Fruit fly (Drosophila melanogaster): Measurements from ENCODE around the gene nullo.

nullo gene

dm6 chrX:7095912-7096494, 46.7 kb downstream of the nullo start (continued):
- no peak for TF ChIP-seq MESR4 (GFP tag; optimal IDR thresholded peaks at IDR 0.05)
- TF ChIP-seq cad (GFP tag; optimal IDR thresholded peaks at IDR 0.05) = peak; percentile 79
- TF ChIP-seq Sin3A (optimal IDR thresholded peaks at IDR 0.05) = no peak
- no peak for TF ChIP-seq CG31441 (GFP tag; IDR thresholded peaks at IDR 0.05)
- no peak for TF ChIP-seq BtbVII (GFP tag; optimal IDR thresholded peaks at IDR 0.05)
- TF ChIP-seq CG13287 (GFP tag; IDR thresholded peaks at IDR 0.05; ENCODE audit: partially characterized antibody) = no peak
- TF ChIP-seq CG3847 (GFP tag; IDR thresholded peaks at IDR 0.05) = 0 out of 2 replicates have a peak, but pooled peaks have one; percentile 1
- TF ChIP-seq CG17359 (tag; optimal IDR thresholded peaks at IDR 0.05) = no peak
- TF ChIP-seq bowl (GFP tag; IDR thresholded peaks at IDR 0.05) = no peak
- TF ChIP-seq Eip74EF (GFP tag; optimal IDR thresholded peaks at IDR 0.05) = no peak
- TF ChIP-seq danr (GFP tag; IDR thresholded peaks at IDR 0.05) = 0 out of 2 replicates have a peak, but pooled peaks have one; percentile 2
- no peak for TF ChIP-seq tx (GFP tag; optimal IDR thresholded peaks at IDR 0.05)
- TF ChIP-seq CG4424 (GFP tag; optimal IDR thresholded peaks at IDR 0.05) = no peak
- TF ChIP-seq abd-A (tag; optimal IDR thresholded peaks at IDR 0.05) = no peak
- TF ChIP-seq CG15073 (GFP tag; optimal IDR thresholded peaks at IDR 0.05) = no peak
- no peak for TF ChIP-seq CG1647 (GFP tag; optimal IDR thresholded peaks at IDR 0.05)
- TF ChIP-seq CG7556 (GFP tag; optimal IDR thresholded peaks at IDR 0.05) = no peak
- no peak for TF ChIP-seq bab2 (GFP tag; optimal IDR thresholded peaks at IDR 0.05)
- no peak for TF ChIP-seq pb (GFP tag; optimal IDR thresholded peaks at IDR 0.05)
- TF ChIP-seq al (GFP tag; IDR thresholded peaks at IDR 0.05) = no peak
- 0 out of 2 replicates have a peak, but pooled peaks have one; percentile 3 for TF ChIP-seq CG31224 (GFP tag; IDR thresholded peaks at IDR 0.05)
- TF ChIP-seq CG10431 (GFP tag; optimal IDR thresholded peaks at IDR 0.05) = no peak
- TF ChIP-seq dm (GFP tag; optimal IDR thresholded peaks at IDR 0.05) = no peak
- TF ChIP-seq CG11695 (GFP tag; IDR thresholded peaks at IDR 0.05) = no peak
- no peak for TF ChIP-seq Elba2 (GFP tag; optimal IDR thresholded peaks at IDR 0.05)
- TF ChIP-seq trem (tag; optimal IDR thresholded peaks at IDR 0.05) = no peak
- peak; percentile 66 for TF ChIP-seq ac (GFP tag; optimal IDR thresholded peaks at IDR 0.05)
- no peak for TF ChIP-seq Jarid2 (GFP tag; optimal IDR thresholded peaks at IDR 0.05)
- no peak for TF ChIP-seq dysf (GFP tag; IDR thresholded peaks at IDR 0.05)
- TF ChIP-seq Hand (GFP tag; optimal IDR thresholded peaks at IDR 0.05) = no peak
- no peak for TF ChIP-seq sr (GFP tag; IDR thresholded peaks at IDR 0.05)
- no peak for TF ChIP-seq CG33557 (GFP tag; optimal IDR thresholded peaks at IDR 0.05)
- TF ChIP-seq fd3F (GFP tag; optimal IDR thresholded peaks at IDR 0.05) = no peak
- TF ChIP-seq ken (GFP tag; IDR thresholded peaks at IDR 0.05) = no peak
- peak in 1 of 2 experiments; percentile 45 for TF ChIP-seq Trl (optimal IDR thresholded peaks at IDR 0.05)
- TF ChIP-seq Trl (GFP tag; optimal IDR thresholded peaks at IDR 0.05) = no peak
- no peak for TF ChIP-seq grau (tag; optimal IDR thresholded peaks at IDR 0.05)
- TF ChIP-seq CG12104 (GFP tag; optimal IDR thresholded peaks at IDR 0.05) = no peak
- TF ChIP-seq ato (GFP tag; IDR thresholded peaks at IDR 0.05; ENCODE audit: partially characterized antibody) = 0 out of 2 replicates have a peak, but pooled peaks have one; percentile 18
- no peak for TF ChIP-seq CG10462 (GFP tag; optimal IDR thresholded peaks at IDR 0.05)
- TF ChIP-seq Kr (GFP tag; optimal IDR thresholded peaks at IDR 0.05) = no peak

- TF ChIP-seq lab (GFP tag; optimal IDR thresholded peaks at IDR 0.05) (peak; percentile 91), CG1832 (GFP tag; optimal IDR thresholded peaks at IDR 0.05) (no peak), ash1 (GFP tag; optimal IDR thresholded peaks at IDR 0.05) (no peak), mld (GFP tag; IDR thresholded peaks at IDR 0.05; ENCODE audit: partially characterized antibody) (no peak), toy (GFP tag; IDR thresholded peaks at IDR 0.05) (peak; percentile 59), ase (GFP tag; IDR thresholded peaks at IDR 0.05) (peak; percentile 54; the same call in 1 of the 3 replicates), vvl (GFP tag; IDR thresholded peaks at IDR 0.05) (peak; percentile 76), CG6254 (GFP tag; optimal IDR thresholded peaks at IDR 0.05) (peak; percentile 55), sim (GFP tag; IDR thresholded peaks at IDR 0.05) (no peak), CG13296 (GFP tag; optimal IDR thresholded peaks at IDR 0.05) (peak; percentile 91), CG2129 (GFP tag; IDR thresholded peaks at IDR 0.05; ENCODE audit: partially characterized antibody) (no peak), CG10565 (GFP tag; optimal IDR thresholded peaks at IDR 0.05) (no peak), p53 (GFP tag; optimal IDR thresholded peaks at IDR 0.05) (no peak)
These were observed 47.3 kb downstream of the nullo start for dm6 chrX:7096495-7096995.
